Worm (Caenorhabditis elegans) whole organism, L2 larva: ENCODE data around the gene dep-1.
A peak's percentile ranks its signal among the peaks of the same experiment; 100 is the strongest.

ENCODE experiments used
- F13H6.1 ChIP-seq: sonication (generic microtip); optimal IDR thresholded peaks from 2 replicates; lab custom pipeline; 2016; ENCODE audit warnings: missing genetic modification characterization, missing compliant biosample characterization
- R02D3.7 ChIP-seq: fragments of 150-350 bp; optimal IDR thresholded peaks from 2 replicates; lab custom pipeline; 2014; ENCODE audit warnings: missing biosample characterization, missing genetic modification characterization
- ZK546.5 ChIP-seq: sonication (generic microtip); optimal IDR thresholded peaks from 2 replicates; lab custom pipeline; 2017; ENCODE audit warnings: missing biosample characterization, missing genetic modification characterization
- alr-1 ChIP-seq: fragments of 150-350 bp; optimal IDR thresholded peaks from 2 replicates; lab custom pipeline; 2014; ENCODE audit warnings: missing biosample characterization, missing genetic modification characterization
- blmp-1 ChIP-seq: sonication (generic microtip); optimal IDR thresholded peaks from 2 replicates; lab custom pipeline; 2017; ENCODE audit warnings: missing genetic modification characterization, mild to moderate bottlenecking, missing compliant biosample characterization, antibody characterized with exemption, moderate library complexity; ENCODE audit not compliant: insufficient read depth
- ceh-16 ChIP-seq: fragments of 150-350 bp; optimal IDR thresholded peaks from 2 replicates; lab custom pipeline; 2014; ENCODE audit warnings: missing biosample characterization, missing genetic modification characterization
- ceh-82 ChIP-seq: fragments of 150-350 bp; optimal IDR thresholded peaks from 2 replicates; lab custom pipeline; 2014; ENCODE audit warnings: missing biosample characterization, missing genetic modification characterization
- dmd-4 ChIP-seq: sonication (generic microtip); optimal IDR thresholded peaks from 2 replicates; lab custom pipeline; 2017; ENCODE audit warnings: missing biosample characterization, missing genetic modification characterization
- egl-27 ChIP-seq: sonication (generic microtip); optimal IDR thresholded peaks from 3 replicates; lab custom pipeline; 2017; ENCODE audit warnings: missing biosample characterization, missing genetic modification reagents, missing genetic modification characterization
- elt-3 ChIP-seq: sonication (generic microtip); optimal IDR thresholded peaks from 2 replicates; lab custom pipeline; 2017; ENCODE audit warnings: missing biosample characterization, missing genetic modification characterization
- fos-1 ChIP-seq: fragments of 150-350 bp; optimal IDR thresholded peaks from 2 replicates; lab custom pipeline; 2014; ENCODE audit warnings: missing biosample characterization, missing genetic modification characterization
- gmeb-1 ChIP-seq: fragments of 150-350 bp; optimal IDR thresholded peaks from 2 replicates; lab custom pipeline; 2014; ENCODE audit warnings: missing biosample characterization, missing genetic modification characterization
- lin-11 ChIP-seq: fragments of 150-350 bp; sonication (generic microtip); optimal IDR thresholded peaks from 2 replicates; lab custom pipeline; 2014; ENCODE audit warnings: missing biosample characterization, missing genetic modification characterization, inconsistent platforms, mixed read lengths
- lin-39 ChIP-seq: fragments of 150-350 bp; optimal IDR thresholded peaks from 2 replicates; lab custom pipeline; 2014; ENCODE audit warnings: missing biosample characterization, missing genetic modification reagents, missing genetic modification characterization
- mab-5 ChIP-seq: fragments of 150-350 bp; optimal IDR thresholded peaks from 2 replicates; lab custom pipeline; 2014; ENCODE audit warnings: missing biosample characterization, missing genetic modification characterization
- nhr-11 ChIP-seq: fragments of 150-350 bp; optimal IDR thresholded peaks from 2 replicates; lab custom pipeline; 2014; ENCODE audit warnings: missing biosample characterization, missing genetic modification characterization
- nhr-12 ChIP-seq: fragments of 150-350 bp; optimal IDR thresholded peaks from 2 replicates; lab custom pipeline; 2014; ENCODE audit warnings: missing biosample characterization, missing genetic modification characterization
- nhr-129 ChIP-seq: fragments of 150-350 bp; optimal IDR thresholded peaks from 2 replicates; lab custom pipeline; 2014; ENCODE audit warnings: missing biosample characterization, missing genetic modification characterization
- nhr-21 ChIP-seq: fragments of 150-350 bp; optimal IDR thresholded peaks from 2 replicates; lab custom pipeline; 2014; ENCODE audit warnings: missing biosample characterization, missing genetic modification characterization
- nhr-23 ChIP-seq: fragments of 150-350 bp; optimal IDR thresholded peaks from 2 replicates; lab custom pipeline; 2014; ENCODE audit warnings: missing biosample characterization, missing genetic modification reagents, missing genetic modification characterization
- nhr-237 ChIP-seq: fragments of 150-350 bp; optimal IDR thresholded peaks from 2 replicates; lab custom pipeline; 2014; ENCODE audit warnings: missing biosample characterization, missing genetic modification characterization
- nhr-25 ChIP-seq: fragments of 150-350 bp; sonication (generic microtip); optimal IDR thresholded peaks from 3 replicates; lab custom pipeline; 2014; ENCODE audit warnings: missing biosample characterization, missing genetic modification characterization
- nhr-77 ChIP-seq: fragments of 150-350 bp; optimal IDR thresholded peaks from 2 replicates; lab custom pipeline; 2014; ENCODE audit warnings: missing biosample characterization, missing genetic modification characterization
- peb-1 ChIP-seq: fragments of 150-350 bp; optimal IDR thresholded peaks from 2 replicates; lab custom pipeline; 2014; ENCODE audit warnings: missing biosample characterization, missing genetic modification characterization
- sem-4 ChIP-seq: fragments of 150-350 bp; optimal IDR thresholded peaks from 2 replicates; lab custom pipeline; 2014; ENCODE audit warnings: missing biosample characterization, missing genetic modification reagents, missing genetic modification characterization
- skn-1 ChIP-seq: sonication (generic microtip); optimal IDR thresholded peaks from 2 replicates; lab custom pipeline; 2017; ENCODE audit warnings: missing biosample characterization, missing genetic modification characterization
- sma-3 ChIP-seq: sonication (generic microtip); optimal IDR thresholded peaks from 2 replicates; lab custom pipeline; 2016; ENCODE audit warnings: missing genetic modification reagents, missing genetic modification characterization, missing compliant biosample characterization
- sma-9 ChIP-seq, 2 experiments: fragments of 150-350 bp in 1 of 2; sonication (generic microtip) in 1 of 2; optimal IDR thresholded peaks; 2 replicates each; lab custom pipeline; 2014 to 2016; ENCODE audit warnings: missing genetic modification characterization in 2 of 2, mild to moderate bottlenecking in 1 of 2, missing biosample characterization in 1 of 2, missing compliant biosample characterization in 1 of 2, missing genetic modification reagents in 1 of 2, moderate library complexity in 1 of 2
- snpc-4 ChIP-seq: fragments of 150-350 bp; optimal IDR thresholded peaks from 2 replicates; lab custom pipeline; 2014; ENCODE audit warnings: missing biosample characterization, missing genetic modification characterization
- unc-55 ChIP-seq: fragments of 150-350 bp; sonication (generic microtip); optimal IDR thresholded peaks from 3 replicates; lab custom pipeline; 2014; ENCODE audit warnings: missing biosample characterization, missing genetic modification reagents, missing genetic modification characterization
- unc-62 ChIP-seq: fragments of 150-350 bp; optimal IDR thresholded peaks from 2 replicates; lab custom pipeline; 2014; ENCODE audit warnings: missing biosample characterization, missing genetic modification reagents, missing genetic modification characterization
- zag-1 ChIP-seq: fragments of 150-350 bp; optimal IDR thresholded peaks from 2 replicates; lab custom pipeline; 2014; ENCODE audit warnings: missing biosample characterization, missing genetic modification characterization
- ztf-1 ChIP-seq: fragments of 200-800 bp; sonication (Bioruptor generic); conservative IDR thresholded peaks from 2 replicates; pipeline ENCODE4 v1.3.6; 2022; ENCODE audit warnings: missing genetic modification characterization, missing compliant biosample characterization
- ztf-11 ChIP-seq: sonication (generic microtip); optimal IDR thresholded peaks from 2 replicates; lab custom pipeline; 2017; ENCODE audit warnings: missing biosample characterization, missing genetic modification characterization

dep-1 gene

ce11 chrII:9031891-9032290, 12.3 kb upstream of the dep-1 start:
- TF ChIP-seq nhr-21, result peak; percentile 47
- peak; percentile 36 for TF ChIP-seq sma-9 (GFP tag; optimal IDR thresholded peaks at IDR 0.05; lab: Kevin White, UChicago)
- no peak for TF ChIP-seq sma-9 (tag; optimal IDR thresholded peaks at IDR 0.05; lab: Kevin White, UChicago)
- TF ChIP-seq alr-1 (tag; lab: Kevin White, UChicago), result no peak
- peak; percentile 10 for TF ChIP-seq fos-1 (tag; lab: Kevin White, UChicago)
- no peak for TF ChIP-seq snpc-4 (tag; lab: Kevin White, UChicago)
- no peak for TF ChIP-seq lin-11 (tag; lab: Kevin White, UChicago)
- no peak for TF ChIP-seq ZK546.5 (tag; lab: Kevin White, UChicago)
- peak; percentile 77 for TF ChIP-seq sma-3 (GFP tag; lab: Kevin White, UChicago)
- TF ChIP-seq nhr-129 (tag; lab: Kevin White, UChicago), result peak; percentile 30

- TF ChIP-seq zag-1 (tag; lab: Kevin White, UChicago), result no peak
- no peak for TF ChIP-seq lin-39 (tag; lab: Kevin White, UChicago)
- TF ChIP-seq nhr-23 (tag; lab: Kevin White, UChicago), result no peak
- TF ChIP-seq ceh-16 (tag; lab: Kevin White, UChicago), result no peak
- TF ChIP-seq egl-27 (tag; lab: Kevin White, UChicago), result no peak
- no peak for TF ChIP-seq ztf-11
- TF ChIP-seq sma-9 (GFP tag; optimal IDR thresholded peaks at IDR 0.05; lab: Kevin White, UChicago), result no peak
- no peak for TF ChIP-seq sma-9 (tag; optimal IDR thresholded peaks at IDR 0.05; lab: Kevin White, UChicago)
- no peak for TF ChIP-seq gmeb-1 (tag; lab: Kevin White, UChicago)
- no peak for TF ChIP-seq peb-1
- TF ChIP-seq R02D3.7 (tag; lab: Kevin White, UChicago), result no peak
- TF ChIP-seq elt-3 (tag; lab: Kevin White, UChicago), result no peak
Observed at ce11 chrII:9029218-9029672, 9.6 kb upstream of the dep-1 start, which contains the start of gene F37B12.1. Gene F37B12.1, minus strand, starts transcription at chrII:9029268.

DNA sequence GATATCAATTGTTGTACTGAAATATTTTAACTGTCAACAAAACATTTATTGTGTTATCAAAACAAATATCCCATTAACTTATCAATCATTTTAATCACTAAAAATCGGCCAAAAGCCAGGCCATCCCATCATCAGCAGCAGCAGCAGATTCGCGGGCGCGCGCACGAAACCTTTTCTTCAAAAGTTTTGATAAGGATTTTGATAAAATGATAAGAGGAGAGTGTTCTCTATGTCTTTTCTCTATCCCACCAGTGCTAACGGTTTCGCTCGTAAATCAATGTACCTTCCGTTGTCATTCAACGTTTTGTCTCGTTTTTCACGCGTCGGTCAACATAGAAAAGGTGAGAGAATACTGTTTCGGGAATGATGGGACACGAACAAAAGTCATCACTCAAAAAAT, 8.5 kb upstream of the dep-1 start:
- TF ChIP-seq snpc-4 (tag; lab: Kevin White, UChicago) (no peak), gmeb-1 (tag; lab: Kevin White, UChicago) (no peak), ztf-1 (no peak), F13H6.1 (tag; lab: Kevin White, UChicago) (no peak), ceh-82 (tag; lab: Kevin White, UChicago) (no peak), ZK546.5 (tag; lab: Kevin White, UChicago) (no peak), sma-9 (GFP tag; optimal IDR thresholded peaks at IDR 0.05; lab: Kevin White, UChicago) (peak; percentile 59), sma-9 (tag; optimal IDR thresholded peaks at IDR 0.05; lab: Kevin White, UChicago) (no peak), mab-5 (no peak), nhr-77 (no peak), nhr-21 (peak; percentile 32), alr-1 (tag; lab: Kevin White, UChicago) (no peak), fos-1 (tag; lab: Kevin White, UChicago) (peak; percentile 17), nhr-25 (tag; lab: Kevin White, UChicago) (peak; percentile 26), nhr-237 (no peak), unc-62 (no peak), dmd-4 (tag; lab: Kevin White, UChicago) (no peak), egl-27 (tag; lab: Kevin White, UChicago) (no peak), ceh-16 (tag; lab: Kevin White, UChicago) (no peak), ztf-11 (no peak), unc-55 (GFP tag; lab: Kevin White, UChicago) (no peak), blmp-1 (tag; lab: Kevin White, UChicago) (no peak), sem-4 (tag; lab: Kevin White, UChicago) (no peak), nhr-12 (tag; lab: Kevin White, UChicago) (no peak), sma-3 (GFP tag; lab: Kevin White, UChicago) (peak; percentile 43), lin-39 (tag; lab: Kevin White, UChicago) (no peak)
- TF ChIP-seq, all 48 proteins: peak for 5

DNA sequence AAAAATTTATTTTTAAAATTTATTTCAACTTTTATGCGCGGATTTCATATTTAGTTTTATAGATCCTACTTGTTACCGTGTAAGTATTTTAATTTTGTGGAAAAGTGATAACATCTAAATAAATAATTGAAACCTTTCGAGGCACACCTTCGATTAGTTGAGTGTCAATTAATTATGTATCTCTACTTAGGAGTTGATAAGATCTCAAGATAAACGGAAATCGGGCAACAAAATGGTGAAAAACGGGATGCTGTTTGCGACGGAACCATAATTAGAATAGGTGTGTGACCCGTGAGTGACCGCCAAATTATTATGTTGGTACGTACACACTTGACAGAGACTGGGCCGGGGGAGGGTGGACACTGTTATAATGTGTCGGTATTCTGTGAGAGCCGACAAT, 6.8 kb upstream of the dep-1 start:
- TF ChIP-seq peb-1, result no peak
- peak; percentile 72 for TF ChIP-seq ceh-16 (tag; lab: Kevin White, UChicago)
- no peak for TF ChIP-seq alr-1 (tag; lab: Kevin White, UChicago)
- TF ChIP-seq nhr-11 (tag; lab: Kevin White, UChicago), result no peak
- no peak for TF ChIP-seq nhr-129 (tag; lab: Kevin White, UChicago)
- no peak for TF ChIP-seq blmp-1 (tag; lab: Kevin White, UChicago)
- TF ChIP-seq skn-1 (tag; lab: Kevin White, UChicago), result no peak
- TF ChIP-seq nhr-21, result peak; percentile 28
